Worm (Caenorhabditis elegans): ENCODE data around the gene lmtr-3.

ce11 chrV:11076028-11076402 lies 48.0 kb upstream of the lmtr-3 start:
- TF ChIP-seq tab-1 (GFP tag; IDR thresholded peaks at IDR 0.05) (no peak), flt-1 (GFP tag; IDR thresholded peaks at IDR 0.05) (no peak)
